Fruit fly (Drosophila melanogaster) S2 (cell line): ENCODE measurements around the gene CG12009.

ENCODE experiments used
- CG8478 ChIP-seq: fragments of >200 bp; optimal IDR thresholded peaks from 2 replicates; lab custom pipeline; 2018
- CTCF ChIP-seq, 2 experiments: fragments of >200 bp; optimal IDR thresholded peaks; 2 replicates each; lab custom pipeline; 2018

DNA sequence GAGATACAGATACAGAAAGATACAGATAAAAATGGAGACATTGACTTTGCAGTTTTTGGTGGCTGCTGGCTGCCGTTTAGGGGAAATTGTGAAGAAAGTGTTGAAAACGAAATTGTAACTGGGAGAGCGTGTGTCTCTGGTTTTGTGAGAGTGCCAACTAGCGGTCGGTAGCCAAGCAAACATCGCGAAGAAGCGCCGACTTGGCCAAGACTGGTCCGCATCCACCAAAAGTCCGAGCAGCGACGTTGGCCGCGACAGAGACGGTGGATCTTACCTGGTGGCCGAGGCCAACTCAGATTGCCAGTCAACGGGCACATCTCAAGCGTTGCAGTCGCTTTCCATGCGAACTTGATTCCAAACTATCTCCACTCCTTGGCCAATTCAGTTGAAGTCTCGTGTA, 20.5 kb upstream of the CG12009 start, which contains the start of gene CG14960:
- TF ChIP-seq CG8478, result no peak
- no peak for TF ChIP-seq CTCF (optimal IDR thresholded peaks at IDR 0.05; lab: Kevin White, UChicago)
